Worm (Caenorhabditis elegans): ENCODE data around the gene T22G5.1.

Gene T22G5.1

ce11 chrV:13848379-13848778 lies 28.2 kb upstream of the T22G5.1 start, which contains the start of gene srx-133:
srx-133 (plus strand) TSS chrV:13848679.
- TF ChIP-seq nhr-237 (tag; optimal IDR thresholded peaks at IDR 0.05) (no peak), nhr-6 (tag; optimal IDR thresholded peaks at IDR 0.05) (no peak), ceh-16 (tag; optimal IDR thresholded peaks at IDR 0.05) (no peak), elt-3 (tag; optimal IDR thresholded peaks at IDR 0.05) (no peak), F13H6.1 (tag; optimal IDR thresholded peaks at IDR 0.05) (no peak), nhr-25 (tag; optimal IDR thresholded peaks at IDR 0.05) (no peak), lin-39 (tag; optimal IDR thresholded peaks at IDR 0.05) (no peak)

DNA sequence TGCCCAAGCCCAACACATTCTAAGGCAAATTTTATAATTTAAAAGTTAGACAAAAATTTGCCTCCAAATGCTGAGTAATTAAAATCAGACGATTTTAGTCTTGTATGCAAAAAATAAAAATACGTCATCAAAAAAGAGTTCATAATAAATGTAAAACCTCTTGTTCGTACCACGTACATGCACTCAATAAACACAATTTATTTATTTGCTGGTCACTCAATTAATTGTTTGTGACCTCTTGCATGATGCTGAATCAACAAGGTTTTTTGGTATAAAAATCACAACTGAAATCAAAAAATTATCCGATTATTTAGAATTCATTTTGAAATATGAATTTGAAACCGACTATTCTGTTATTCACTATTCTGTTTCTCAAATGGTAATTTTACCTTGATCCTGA lies 26.5 kb upstream of the T22G5.1 start, which contains the start of gene hpx-2:
hpx-2 (plus strand) TSS at position 301 of the 400 bp plus-strand sequence.
- TF ChIP-seq blmp-1 (tag; optimal IDR thresholded peaks at IDR 0.05; ENCODE audit: insufficient read depth) (no peak), ceh-82 (tag; optimal IDR thresholded peaks at IDR 0.05) (no peak), skn-1 (tag; optimal IDR thresholded peaks at IDR 0.05) (no peak), nhr-10 (tag; optimal IDR thresholded peaks at IDR 0.05) (no peak), nhr-77 (tag; optimal IDR thresholded peaks at IDR 0.05) (no peak), snpc-4 (tag; optimal IDR thresholded peaks at IDR 0.05) (no peak), ceh-16 (tag; optimal IDR thresholded peaks at IDR 0.05) (no peak), unc-62 (GFP tag; optimal IDR thresholded peaks at IDR 0.05) (no peak), nhr-23 (tag; optimal IDR thresholded peaks at IDR 0.05) (no peak), alr-1 (tag; optimal IDR thresholded peaks at IDR 0.05) (no peak)

ce11 chrV:13854306-13854705 lies 22.3 kb upstream of the T22G5.1 start, which contains the start of gene ttr-21:
ttr-21 (minus strand) TSS chrV:13854405.
- no peak for TF ChIP-seq ama-1 (optimal IDR thresholded peaks at IDR 0.05)
- peak; percentile 10 for TF ChIP-seq F13H6.1 (tag; optimal IDR thresholded peaks at IDR 0.05)

- TF ChIP-seq lin-11 (tag; optimal IDR thresholded peaks at IDR 0.05): no peak
- no peak for TF ChIP-seq Y55F3AM.14 (GFP tag; optimal IDR thresholded peaks at IDR 0.05)
- TF ChIP-seq ceh-16 (tag; optimal IDR thresholded peaks at IDR 0.05): no peak
- no peak for TF ChIP-seq mbf-1 (tag; optimal IDR thresholded peaks at IDR 0.05)
- no peak for TF ChIP-seq lin-39 (tag; optimal IDR thresholded peaks at IDR 0.05)
- TF ChIP-seq skn-1 (tag; optimal IDR thresholded peaks at IDR 0.05): no peak
- TF ChIP-seq gmeb-1 (tag; optimal IDR thresholded peaks at IDR 0.05): no peak
- no peak for TF ChIP-seq lin-13 (GFP tag; optimal IDR thresholded peaks at IDR 0.05)
- TF ChIP-seq elt-3 (tag; optimal IDR thresholded peaks at IDR 0.05): no peak
- no peak for TF ChIP-seq crh-2 (tag; optimal IDR thresholded peaks at IDR 0.05)
- no peak for TF ChIP-seq F13H6.1 (tag; optimal IDR thresholded peaks at IDR 0.05)
Observed at ce11 chrV:13856376-13856775, 20.3 kb upstream of the T22G5.1 start, which contains the start of gene srx-134. srx-134 (minus strand) TSS chrV:13856476.

ce11 chrV:13857132-13857531 lies 19.5 kb upstream of the T22G5.1 start, which contains the start of gene srx-136:
srx-136 (plus strand) TSS chrV:13857432.
- no peak for TF ChIP-seq mab-5 (tag; optimal IDR thresholded peaks at IDR 0.05)
- TF ChIP-seq ZK546.5 (tag; optimal IDR thresholded peaks at IDR 0.05): no peak
- TF ChIP-seq skn-1 (tag; optimal IDR thresholded peaks at IDR 0.05): no peak
- no peak for TF ChIP-seq C34F6.9 (tag; optimal IDR thresholded peaks at IDR 0.05)
- TF ChIP-seq peb-1 (tag; optimal IDR thresholded peaks at IDR 0.05): no peak
- TF ChIP-seq nhr-25 (tag; optimal IDR thresholded peaks at IDR 0.05): no peak
- TF ChIP-seq fos-1 (tag; optimal IDR thresholded peaks at IDR 0.05): no peak
- TF ChIP-seq gmeb-1 (tag; optimal IDR thresholded peaks at IDR 0.05): no peak

- TF ChIP-seq nhr-12 (tag; optimal IDR thresholded peaks at IDR 0.05) (no peak), unc-55 (GFP tag; optimal IDR thresholded peaks at IDR 0.05) (no peak), mdl-1 (tag; optimal IDR thresholded peaks at IDR 0.05) (no peak), elt-3 (tag; optimal IDR thresholded peaks at IDR 0.05) (no peak), C34F6.9 (tag; optimal IDR thresholded peaks at IDR 0.05) (no peak), mab-5 (tag; optimal IDR thresholded peaks at IDR 0.05) (no peak), gmeb-1 (tag; optimal IDR thresholded peaks at IDR 0.05) (no peak), Y55F3AM.14 (GFP tag; optimal IDR thresholded peaks at IDR 0.05) (no peak), unc-39 (tag; optimal IDR thresholded peaks at IDR 0.05) (no peak), nhr-10 (tag; optimal IDR thresholded peaks at IDR 0.05) (no peak), egl-27 (tag; optimal IDR thresholded peaks at IDR 0.05) (no peak), nhr-6 (tag; optimal IDR thresholded peaks at IDR 0.05) (no peak), lsy-2 (tag; optimal IDR thresholded peaks at IDR 0.05) (no peak), zag-1 (tag; optimal IDR thresholded peaks at IDR 0.05) (no peak), lin-39 (tag; optimal IDR thresholded peaks at IDR 0.05) (no peak), ama-1 (optimal IDR thresholded peaks at IDR 0.05) (no peak), elt-1 (tag; optimal IDR thresholded peaks at IDR 0.05) (no peak)
Observed at ce11 chrV:13858906-13859305, 17.7 kb upstream of the T22G5.1 start, which contains the start of gene srx-135. srx-135 (plus strand) TSS chrV:13859206.
